Worm (Caenorhabditis elegans) whole organism, L4 larva: ENCODE results near the gene F35H8.4.
A peak's percentile ranks its signal among the peaks of the same experiment; 100 is the strongest.

Experiments
- F49E8.2 ChIP-seq: sonication (generic microtip); optimal IDR thresholded peaks from 2 replicates; lab custom pipeline; 2016; ENCODE audit warnings: missing compliant biosample characterization, mild to moderate bottlenecking, missing genetic modification characterization, borderline replicate concordance
- T20F7.1 ChIP-seq: fragments of 200-800 bp; sonication (Bioruptor generic); optimal IDR thresholded peaks from 2 replicates; lab custom pipeline; 2018; ENCODE audit warnings: mild to moderate bottlenecking, missing genetic modification characterization, missing compliant biosample characterization
- Y105C5A.15 ChIP-seq: fragments of 200-800 bp; sonication (Bioruptor generic); IDR thresholded peaks from 2 replicates; pipeline ENCODE4 v1.3.6; 2022; ENCODE audit warnings: missing genetic modification characterization, missing compliant biosample characterization
- ZK337.2 ChIP-seq: fragments of 200-800 bp; sonication (Bioruptor generic); IDR thresholded peaks from 2 replicates; pipeline ENCODE4 v1.3.6; 2022; ENCODE audit warnings: missing genetic modification reagents, missing genetic modification characterization, missing compliant biosample characterization
- ZK546.5 ChIP-seq, 2 experiments: sonication (generic microtip); optimal IDR thresholded peaks; 2 replicates each; lab custom pipeline; 2017; ENCODE audit warnings: missing biosample characterization in 2 of 2, missing genetic modification characterization in 2 of 2
- aha-1 ChIP-seq: fragments of 150-350 bp; peaks from one replicate; lab custom pipeline; 2014; ENCODE audit warnings: missing biosample characterization, missing genetic modification characterization
- ceh-32 ChIP-seq: sonication (generic microtip); optimal IDR thresholded peaks from 2 replicates; lab custom pipeline; 2016; ENCODE audit warnings: mild to moderate bottlenecking, missing genetic modification characterization, missing compliant biosample characterization; ENCODE audit not compliant: poor library complexity
- ceh-44 ChIP-seq: fragments of 200-800 bp; sonication (Bioruptor generic); IDR thresholded peaks from 2 replicates; pipeline ENCODE4 v1.3.6; 2022; ENCODE audit warnings: missing genetic modification reagents, missing genetic modification characterization, missing compliant biosample characterization
- ceh-82 ChIP-seq: sonication (generic microtip); optimal IDR thresholded peaks from 2 replicates; lab custom pipeline; 2017; ENCODE audit warnings: missing biosample characterization, missing genetic modification characterization
- ces-1 ChIP-seq: fragments of 150-350 bp; sonication (generic microtip); optimal IDR thresholded peaks from 4 replicates; lab custom pipeline; 2014; ENCODE audit warnings: missing biosample characterization, missing genetic modification reagents, missing genetic modification characterization
- cey-2 ChIP-seq: sonication (generic microtip); optimal IDR thresholded peaks from 3 replicates; lab custom pipeline; 2017; ENCODE audit warnings: missing genetic modification characterization, mild to moderate bottlenecking, missing compliant biosample characterization, antibody characterized with exemption, borderline replicate concordance; ENCODE audit not compliant: insufficient read depth
- daf-16 ChIP-seq, 3 experiments: sonication (generic microtip); optimal IDR thresholded peaks; 2 replicates each; lab custom pipeline; 2016 to 2017; ENCODE audit warnings: missing genetic modification characterization in 3 of 3, missing genetic modification reagents in 3 of 3, mild to moderate bottlenecking in 2 of 3, missing compliant biosample characterization in 2 of 3, missing biosample characterization in 1 of 3, moderate library complexity in 1 of 3
- daf-19 ChIP-seq: fragments of 200-800 bp; sonication (Bioruptor generic); conservative IDR thresholded peaks from 2 replicates; pipeline ENCODE4 v1.3.6; 2022; ENCODE audit warnings: missing genetic modification characterization, missing compliant biosample characterization
- daf-8 ChIP-seq: fragments of 200-800 bp; sonication (Bioruptor generic); IDR thresholded peaks from 2 replicates; pipeline ENCODE4 v1.3.6; 2022; ENCODE audit warnings: missing genetic modification characterization, missing compliant biosample characterization
- dmd-9 ChIP-seq: fragments of 200-800 bp; sonication (Bioruptor generic); IDR thresholded peaks from 2 replicates; pipeline ENCODE4 v1.3.6; 2022; ENCODE audit warnings: missing genetic modification reagents, missing genetic modification characterization, missing compliant biosample characterization
- dpl-1 ChIP-seq: fragments of 150-350 bp; optimal IDR thresholded peaks from 2 replicates; lab custom pipeline; 2014; ENCODE audit warnings: missing biosample characterization, missing genetic modification reagents, missing genetic modification characterization
- dve-1 ChIP-seq: sonication (generic microtip); optimal IDR thresholded peaks from 2 replicates; lab custom pipeline; 2017; ENCODE audit warnings: antibody characterized with exemption, mild to moderate bottlenecking, missing genetic modification characterization, missing compliant biosample characterization; ENCODE audit not compliant: insufficient read depth
- egl-27 ChIP-seq: sonication (generic microtip); optimal IDR thresholded peaks from 3 replicates; lab custom pipeline; 2017; ENCODE audit warnings: missing biosample characterization, missing genetic modification reagents, missing genetic modification characterization
- fos-1 ChIP-seq: fragments of 150-350 bp; optimal IDR thresholded peaks from 2 replicates; lab custom pipeline; 2014; ENCODE audit warnings: missing biosample characterization, missing genetic modification characterization
- hif-1 ChIP-seq, 2 experiments: sonication (generic microtip); optimal IDR thresholded peaks; 2 replicates each; lab custom pipeline; 2016 to 2017; ENCODE audit warnings: missing compliant biosample characterization in 2 of 2, missing genetic modification characterization in 2 of 2, missing genetic modification reagents in 2 of 2, missing genotype in 2 of 2, mild to moderate bottlenecking in 1 of 2
- hmg-1.1 ChIP-seq: fragments of 200-800 bp; sonication (Bioruptor generic); IDR thresholded peaks from 2 replicates; pipeline ENCODE4 v1.3.6; 2022; ENCODE audit warnings: missing genetic modification reagents, missing genetic modification characterization, missing compliant biosample characterization
- lin-38 ChIP-seq: fragments of 200-800 bp; sonication (Bioruptor generic); IDR thresholded peaks from 2 replicates; pipeline ENCODE4 v1.3.6; 2022; ENCODE audit warnings: missing genetic modification reagents, missing genetic modification characterization, missing compliant biosample characterization
- lir-3 ChIP-seq: sonication (generic microtip); optimal IDR thresholded peaks from 2 replicates; lab custom pipeline; 2016; ENCODE audit warnings: mild to moderate bottlenecking, missing genetic modification characterization, missing compliant biosample characterization
- lsy-2 ChIP-seq, 2 experiments: fragments of 150-350 bp in 1 of 2; sonication (generic microtip) in 1 of 2; optimal IDR thresholded peaks; 2 replicates each; lab custom pipeline; 2014 to 2017; ENCODE audit warnings: missing biosample characterization in 2 of 2, missing genetic modification characterization in 2 of 2
- madf-9 ChIP-seq: fragments of 200-800 bp; sonication (Bioruptor generic); conservative IDR thresholded peaks from 2 replicates; pipeline ENCODE4 v1.3.6; 2022; ENCODE audit warnings: missing genetic modification reagents, missing genetic modification characterization, missing compliant biosample characterization
- mdl-1 ChIP-seq, 2 experiments: fragments of 150-350 bp in 1 of 2; sonication (generic microtip) in 1 of 2; optimal IDR thresholded peaks; 2 replicates each; lab custom pipeline; 2014 to 2017; ENCODE audit warnings: missing biosample characterization in 2 of 2, missing genetic modification characterization in 2 of 2
- mep-1 ChIP-seq: fragments of 150-350 bp; sonication (generic microtip); optimal IDR thresholded peaks from 3 replicates; lab custom pipeline; 2014; ENCODE audit warnings: missing biosample characterization, missing genetic modification characterization
- mxl-2 ChIP-seq: fragments of 200-800 bp; sonication (Bioruptor generic); conservative IDR thresholded peaks from 2 replicates; pipeline ENCODE4 v1.3.6; 2022; ENCODE audit warnings: missing genetic modification reagents, missing genetic modification characterization, missing compliant biosample characterization
- nhr-10 ChIP-seq: fragments of 150-350 bp; optimal IDR thresholded peaks from 2 replicates; lab custom pipeline; 2014; ENCODE audit warnings: missing biosample characterization, missing genetic modification characterization
- nhr-102 ChIP-seq: sonication (generic microtip); optimal IDR thresholded peaks from 2 replicates; lab custom pipeline; 2016; ENCODE audit warnings: mild to moderate bottlenecking, missing genetic modification characterization, moderate library complexity, missing compliant biosample characterization
- nhr-111 ChIP-seq: fragments of 200-800 bp; sonication (Bioruptor generic); optimal IDR thresholded peaks from 2 replicates; lab custom pipeline; 2018; ENCODE audit warnings: mild to moderate bottlenecking, missing genetic modification characterization, missing compliant biosample characterization
- nhr-25 ChIP-seq: sonication (generic microtip); optimal IDR thresholded peaks from 2 replicates; lab custom pipeline; 2017; ENCODE audit warnings: missing genetic modification characterization, mild to moderate bottlenecking, missing compliant biosample characterization, antibody characterized with exemption, moderate library complexity, borderline replicate concordance; ENCODE audit not compliant: insufficient read depth
- nhr-41 ChIP-seq: fragments of 200-800 bp; sonication (Bioruptor generic); IDR thresholded peaks from 2 replicates; pipeline ENCODE4 v1.3.6; 2022; ENCODE audit warnings: missing genetic modification reagents, missing genetic modification characterization, missing compliant biosample characterization
- nhr-48 ChIP-seq: sonication (generic microtip); optimal IDR thresholded peaks from 2 replicates; lab custom pipeline; 2016; ENCODE audit warnings: mild to moderate bottlenecking, missing genetic modification characterization, missing compliant biosample characterization
- nhr-76 ChIP-seq: fragments of 150-350 bp; optimal IDR thresholded peaks from 2 replicates; lab custom pipeline; 2014; ENCODE audit warnings: missing biosample characterization, missing genetic modification characterization
- pha-4 ChIP-seq, 2 experiments: fragments of 150-350 bp in 1 of 2; fragments of 200-800 bp in 1 of 2; sonication (Bioruptor generic) in 1 of 2; IDR thresholded peaks in 1 of 2; optimal IDR thresholded peaks in 1 of 2; 2 replicates each; pipeline versions ENCODE4 v1.3.6 to Lab custom; 2014 to 2022; ENCODE audit warnings: missing genetic modification characterization in 2 of 2, missing genetic modification reagents in 2 of 2, missing biosample characterization in 1 of 2, missing compliant biosample characterization in 1 of 2
- php-3 ChIP-seq: fragments of 200-800 bp; sonication (Bioruptor generic); IDR thresholded peaks from 2 replicates; pipeline ENCODE4 v1.3.6; 2022; ENCODE audit warnings: missing genetic modification reagents, missing genetic modification characterization, missing compliant biosample characterization
- rbr-2 ChIP-seq: sonication (generic microtip); optimal IDR thresholded peaks from 2 replicates; lab custom pipeline; 2016; ENCODE audit warnings: missing genotype, missing genetic modification characterization, missing compliant biosample characterization
- saeg-2 ChIP-seq: fragments of 200-800 bp; sonication (Bioruptor generic); IDR thresholded peaks from 2 replicates; pipeline ENCODE4 v1.3.6; 2022; ENCODE audit warnings: missing genetic modification reagents, missing genetic modification characterization, missing compliant biosample characterization
- skn-1 ChIP-seq: fragments of 150-350 bp; optimal IDR thresholded peaks from 2 replicates; lab custom pipeline; 2014; ENCODE audit warnings: missing biosample characterization, missing genetic modification characterization
- spr-1 ChIP-seq: sonication (generic microtip); optimal IDR thresholded peaks from 2 replicates; lab custom pipeline; 2016; ENCODE audit warnings: mild to moderate bottlenecking, missing genetic modification characterization, missing compliant biosample characterization
- tag-97 ChIP-seq: fragments of 200-800 bp; sonication (Bioruptor generic); IDR thresholded peaks from 2 replicates; pipeline ENCODE4 v1.3.6; 2022; ENCODE audit warnings: missing genetic modification characterization, missing compliant biosample characterization
- tra-1 ChIP-seq: fragments of 200-800 bp; sonication (Bioruptor generic); IDR thresholded peaks from 2 replicates; pipeline ENCODE4 v1.3.6; 2022; ENCODE audit warnings: missing genetic modification reagents, missing genetic modification characterization, missing compliant biosample characterization
- unc-39 ChIP-seq: sonication (generic microtip); optimal IDR thresholded peaks from 2 replicates; lab custom pipeline; 2017; ENCODE audit warnings: missing biosample characterization, missing genetic modification characterization
- unc-62 ChIP-seq, 3 experiments: fragments of 150-350 bp in 1 of 3; sonication (generic microtip); optimal IDR thresholded peaks in 2 of 3; peaks in 1 of 3; 1 replicate in 1 of 3; 2 replicates in 2 of 3; lab custom pipeline; 2014 to 2017; ENCODE audit warnings: missing biosample characterization in 3 of 3, missing genetic modification characterization in 3 of 3, missing genetic modification reagents in 3 of 3, missing genotype in 1 of 3
- vab-7 ChIP-seq: fragments of 200-800 bp; sonication (Bioruptor generic); IDR thresholded peaks from 2 replicates; pipeline ENCODE4 v1.3.6; 2022; ENCODE audit warnings: missing genetic modification reagents, missing genetic modification characterization, missing compliant biosample characterization

The F35H8.4 gene

ce11 chrII:9591071-9591470, 31.2 kb upstream of the F35H8.4 start, which contains the start of the genes E02H1.1 and tag-124 (continued):
- TF ChIP-seq ceh-82 (tag; lab: Kevin White, UChicago) (no peak), dmd-9 (GFP tag; lab: Robert Waterston, UW) (peak; percentile 93), hmg-1.1 (GFP tag; lab: Robert Waterston, UW) (peak; percentile 62), ZK337.2 (GFP tag; lab: Robert Waterston, UW) (peak; percentile 83), hif-1 (tag; optimal IDR thresholded peaks at IDR 0.05; lab: Kevin White, UChicago) (peak in 1 of 2 experiments; percentile 90), spr-1 (no peak), F49E8.2 (tag; lab: Kevin White, UChicago) (peak; percentile 45), lsy-2 (tag; optimal IDR thresholded peaks at IDR 0.05; lab: Kevin White, UChicago) (peak in 1 of 2 experiments; percentile 89), nhr-48 (tag; lab: Kevin White, UChicago) (peak; percentile 33), tra-1 (GFP tag; lab: Robert Waterston, UW) (peak; percentile 65; the same call in 1 of the 2 replicates), nhr-25 (tag; lab: Kevin White, UChicago) (no peak), ZK546.5 (tag; optimal IDR thresholded peaks at IDR 0.05; lab: Kevin White, UChicago) (no peak), nhr-102 (tag; lab: Kevin White, UChicago) (peak; percentile 48), madf-9 (GFP tag; lab: Robert Waterston, UW) (peak; percentile 66), unc-62 (GFP tag; optimal IDR thresholded peaks at IDR 0.05 in 1 of 2; lab: Kevin White, UChicago) (no peak), unc-62 (tag; optimal IDR thresholded peaks at IDR 0.05; lab: Kevin White, UChicago) (no peak), T20F7.1 (peak; percentile 82), aha-1 (tag; lab: Kevin White, UChicago) (peak; percentile 49), unc-39 (tag; lab: Kevin White, UChicago) (no peak), nhr-41 (no peak), ces-1 (GFP tag; lab: Kevin White, UChicago) (no peak), mep-1 (peak; percentile 69), lin-38 (peak; percentile 62), lir-3 (tag; lab: Kevin White, UChicago) (no peak), rbr-2 (tag; lab: Kevin White, UChicago) (peak; percentile 46), Y105C5A.15 (GFP tag; lab: Robert Waterston, UW) (no peak)

- no peak for TF ChIP-seq nhr-76 (tag; lab: Kevin White, UChicago)
- no peak for TF ChIP-seq pha-4 (GFP tag; IDR thresholded peaks at IDR 0.05; lab: Robert Waterston, UW)
- no peak for TF ChIP-seq pha-4 (tag; optimal IDR thresholded peaks at IDR 0.05; lab: Kevin White, UChicago)
- no peak for TF ChIP-seq ceh-44 (GFP tag; lab: Robert Waterston, UW)
- TF ChIP-seq mxl-2: no peak
- TF ChIP-seq vab-7 (GFP tag; lab: Robert Waterston, UW): no peak
- no peak for TF ChIP-seq dpl-1
- TF ChIP-seq egl-27 (tag; lab: Kevin White, UChicago): no peak
- no peak for TF ChIP-seq daf-8 (GFP tag; lab: Robert Waterston, UW)
- no peak for TF ChIP-seq ceh-32
- TF ChIP-seq spr-1: no peak
- TF ChIP-seq php-3 (GFP tag; lab: Robert Waterston, UW): no peak
Observed at ce11 chrII:9589667-9590066, 29.8 kb upstream of the F35H8.4 start, which contains the start of gene eral-1. Gene eral-1 (minus strand): TSS chrII:9589767.

- no peak for TF ChIP-seq lsy-2 (tag; optimal IDR thresholded peaks at IDR 0.05; lab: Kevin White, UChicago)
- no peak for TF ChIP-seq skn-1 (tag; lab: Kevin White, UChicago)
- no peak for TF ChIP-seq daf-16 (GFP tag; optimal IDR thresholded peaks at IDR 0.05; lab: Kevin White, UChicago)
- TF ChIP-seq daf-16 (tag; optimal IDR thresholded peaks at IDR 0.05; lab: Kevin White, UChicago): peak; percentile 60
- TF ChIP-seq dve-1 (tag; lab: Kevin White, UChicago): peak; percentile 66
- TF ChIP-seq mdl-1 (tag; optimal IDR thresholded peaks at IDR 0.05; lab: Kevin White, UChicago): no peak
- no peak for TF ChIP-seq madf-9 (GFP tag; lab: Robert Waterston, UW)
- TF ChIP-seq nhr-111 (GFP tag; lab: Kevin White, UChicago): no peak
- TF ChIP-seq cey-2: peak; percentile 43
- TF ChIP-seq nhr-10 (tag; lab: Kevin White, UChicago): peak; percentile 8
- TF ChIP-seq daf-19 (GFP tag; lab: Robert Waterston, UW): no peak
- TF ChIP-seq tag-97 (GFP tag; lab: Robert Waterston, UW): no peak
- TF ChIP-seq saeg-2 (GFP tag; lab: Robert Waterston, UW): no peak
- no peak for TF ChIP-seq nhr-76 (tag; lab: Kevin White, UChicago)
- no peak for TF ChIP-seq fos-1 (tag; lab: Kevin White, UChicago)
- no peak for TF ChIP-seq ZK546.5 (tag; optimal IDR thresholded peaks at IDR 0.05; lab: Kevin White, UChicago)
Observed at ce11 chrII:9586734-9587209, 26.9 kb upstream of the F35H8.4 start, which contains the start of gene ugt-58. Gene ugt-58 (minus strand): TSS chrII:9586784.
